Fruit fly (Drosophila melanogaster) whole organism, embryonic: ENCODE results near the gene mRRF2.

ENCODE experiments used
- CG10565 ChIP-seq: fragments of 200-800 bp; sonication (Bioruptor generic); optimal IDR thresholded peaks from 3 replicates; lab custom pipeline; 2016; ENCODE audit warnings: missing biosample characterization, mild to moderate bottlenecking, missing genetic modification characterization
- CG11085 ChIP-seq: fragments of 200-800 bp; sonication (Bioruptor generic); IDR thresholded peaks from 2 replicates; pipeline ENCODE4 v1.3.6; 2022; ENCODE audit warnings: missing biosample characterization, missing genetic modification characterization
- CG11504 ChIP-seq: fragments of 200-800 bp; sonication (Bioruptor generic); optimal IDR thresholded peaks from 3 replicates; lab custom pipeline; 2019; ENCODE audit warnings: missing biosample characterization, mild to moderate bottlenecking, missing genetic modification characterization, moderate library complexity
- CG13894 ChIP-seq: fragments of 200-800 bp; sonication (Bioruptor generic); optimal IDR thresholded peaks from 3 replicates; lab custom pipeline; 2018; ENCODE audit warnings: missing biosample characterization, mild to moderate bottlenecking, missing genetic modification characterization, moderate library complexity
- CG14667 ChIP-seq: fragments of 200-800 bp; sonication (Bioruptor generic); IDR thresholded peaks from 2 replicates; pipeline ENCODE4 v1.3.6; 2022; ENCODE audit warnings: missing biosample characterization, missing genetic modification characterization
- CG14860 ChIP-seq: fragments of 200-800 bp; sonication (Bioruptor generic); IDR thresholded peaks from 3 replicates; pipeline ENCODE4 v1.3.6; 2022; ENCODE audit warnings: missing biosample characterization, missing genetic modification characterization; ENCODE audit not compliant: partially characterized antibody
- CG17359 ChIP-seq: fragments of 200-800 bp; sonication (Bioruptor generic); optimal IDR thresholded peaks from 3 replicates; lab custom pipeline; 2018; ENCODE audit warnings: missing biosample characterization, mild to moderate bottlenecking, missing genetic modification characterization, moderate library complexity
- CG17385 ChIP-seq: fragments of 200-800 bp; sonication (Bioruptor generic); optimal IDR thresholded peaks from 3 replicates; lab custom pipeline; 2018; ENCODE audit warnings: missing biosample characterization, mild to moderate bottlenecking, missing genetic modification characterization
- CG17802 ChIP-seq: fragments of 200-800 bp; sonication (Bioruptor generic); optimal IDR thresholded peaks from 2 replicates; lab custom pipeline; 2018; ENCODE audit warnings: missing biosample characterization, mild to moderate bottlenecking, missing genetic modification characterization, moderate library complexity
- CG18476 ChIP-seq: fragments of 200-800 bp; sonication (Bioruptor generic); optimal IDR thresholded peaks from 2 replicates; lab custom pipeline; 2016; ENCODE audit warnings: missing biosample characterization, mild to moderate bottlenecking, missing genetic modification characterization
- CG2875 ChIP-seq: fragments of 200-800 bp; sonication (Bioruptor generic); optimal IDR thresholded peaks from 2 replicates; lab custom pipeline; 2017; ENCODE audit warnings: missing biosample characterization, mild to moderate bottlenecking, missing genetic modification characterization, missing genetic modification reagents
- CG30020 ChIP-seq: fragments of 200-800 bp; optimal IDR thresholded peaks from 2 replicates; lab custom pipeline; 2019; ENCODE audit warnings: missing biosample characterization, mild to moderate bottlenecking, missing genetic modification characterization, moderate library complexity
- CG3065 ChIP-seq: fragments of 200-800 bp; sonication (Bioruptor generic); optimal IDR thresholded peaks from 2 replicates; lab custom pipeline; 2016; ENCODE audit warnings: missing biosample characterization, missing genetic modification characterization
- CG31365 ChIP-seq: fragments of 200-800 bp; sonication (Bioruptor generic); optimal IDR thresholded peaks from 2 replicates; lab custom pipeline; 2018; ENCODE audit warnings: missing biosample characterization, mild to moderate bottlenecking, missing genetic modification characterization
- CG31441 ChIP-seq: fragments of 200-800 bp; sonication (Bioruptor generic); IDR thresholded peaks from 2 replicates; pipeline ENCODE4 v1.3.6; 2022; ENCODE audit warnings: missing biosample characterization, missing genetic modification characterization
- CG3163 ChIP-seq: fragments of 200-800 bp; sonication (Bioruptor generic); optimal IDR thresholded peaks from 3 replicates; lab custom pipeline; 2016; ENCODE audit warnings: missing biosample characterization, missing genetic modification characterization
- CG5953 ChIP-seq: fragments of 200-800 bp; sonication (Bioruptor generic); IDR thresholded peaks from 2 replicates; pipeline ENCODE4 v1.3.6; 2022; ENCODE audit warnings: missing biosample characterization, missing genetic modification characterization
- CHES-1-like ChIP-seq: fragments of 200-800 bp; sonication (Bioruptor generic); optimal IDR thresholded peaks from 2 replicates; lab custom pipeline; 2016; ENCODE audit warnings: missing biosample characterization, missing genetic modification characterization
- Dek ChIP-seq: fragments of 200-800 bp; sonication (Bioruptor generic); optimal IDR thresholded peaks from 3 replicates; lab custom pipeline; 2019; ENCODE audit warnings: missing biosample characterization, mild to moderate bottlenecking, missing genetic modification characterization, moderate library complexity
- E2f2 ChIP-seq: fragments of 200-800 bp; sonication (Bioruptor generic); IDR thresholded peaks from 2 replicates; pipeline ENCODE4 v1.3.6; 2022; ENCODE audit warnings: missing biosample characterization, missing genetic modification characterization
- Eip74EF ChIP-seq, 2 experiments: fragments of 200-800 bp in 1 of 2; fragments of >200 bp in 1 of 2; sonication (Bioruptor generic) in 1 of 2; optimal IDR thresholded peaks; 2 replicates each; lab custom pipeline; 2017 to 2019; ENCODE audit warnings: missing biosample characterization in 2 of 2, missing genetic modification characterization in 2 of 2, mild to moderate bottlenecking in 1 of 2, moderate library complexity in 1 of 2
- Kr ChIP-seq: fragments of 200-800 bp; sonication (Bioruptor generic); optimal IDR thresholded peaks from 2 replicates; lab custom pipeline; 2017; ENCODE audit warnings: missing biosample characterization, mild to moderate bottlenecking, missing genetic modification characterization
- Mad ChIP-seq: fragments of 200-800 bp; sonication (Bioruptor generic); optimal IDR thresholded peaks from 2 replicates; lab custom pipeline; 2016; ENCODE audit warnings: missing biosample characterization, missing genetic modification characterization
- PHDP ChIP-seq: fragments of 200-800 bp; sonication (Bioruptor generic); optimal IDR thresholded peaks from 3 replicates; lab custom pipeline; 2018; ENCODE audit warnings: missing biosample characterization, mild to moderate bottlenecking, missing genetic modification characterization, moderate library complexity
- Rfx ChIP-seq: fragments of 200-800 bp; sonication (Bioruptor generic); IDR thresholded peaks from 2 replicates; pipeline ENCODE4 v1.3.6; 2022; ENCODE audit warnings: missing biosample characterization, missing genetic modification characterization
- Stat92E ChIP-seq, 3 experiments: fragments of >200 bp in 2 of 3; fragments of 200-800 bp in 1 of 3; sonication (Bioruptor generic) in 1 of 3; optimal IDR thresholded peaks; 2 replicates each; lab custom pipeline; 2017 to 2019; ENCODE audit warnings: missing biosample characterization in 3 of 3, missing genetic modification characterization in 3 of 3, mild to moderate bottlenecking in 1 of 3, moderate library complexity in 1 of 3
- Xrp1 ChIP-seq: fragments of 200-800 bp; sonication (Bioruptor generic); IDR thresholded peaks from 2 replicates; pipeline ENCODE4 v1.3.6; 2022; ENCODE audit warnings: missing biosample characterization, missing genetic modification characterization
- bab2 ChIP-seq: fragments of 200-800 bp; sonication (Bioruptor generic); optimal IDR thresholded peaks from 2 replicates; lab custom pipeline; 2016; ENCODE audit warnings: missing biosample characterization, missing genetic modification characterization
- bcd ChIP-seq: fragments of 200-800 bp; sonication (Bioruptor generic); optimal IDR thresholded peaks from 2 replicates; lab custom pipeline; 2017; ENCODE audit warnings: missing biosample characterization, mild to moderate bottlenecking, missing genetic modification characterization
- cad ChIP-seq: fragments of >200 bp; optimal IDR thresholded peaks from 2 replicates; lab custom pipeline; 2017; ENCODE audit warnings: missing biosample characterization, missing genetic modification characterization
- chm ChIP-seq: fragments of 200-800 bp; sonication (Bioruptor generic); IDR thresholded peaks from 2 replicates; pipeline ENCODE4 v1.3.6; 2022; ENCODE audit warnings: missing biosample characterization, missing genetic modification characterization
- danr ChIP-seq: fragments of 200-800 bp; sonication (Bioruptor generic); IDR thresholded peaks from 2 replicates; pipeline ENCODE4 v1.3.6; 2022; ENCODE audit warnings: missing biosample characterization, missing genetic modification characterization
- gcm ChIP-seq: fragments of 200-800 bp; sonication (Bioruptor generic); optimal IDR thresholded peaks from 2 replicates; lab custom pipeline; 2019; ENCODE audit warnings: missing biosample characterization, mild to moderate bottlenecking, missing genetic modification characterization, moderate library complexity
- hbn ChIP-seq: fragments of 200-800 bp; sonication (Bioruptor generic); IDR thresholded peaks from 2 replicates; pipeline ENCODE4 v1.3.6; 2022; ENCODE audit warnings: missing biosample characterization, missing genetic modification characterization; ENCODE audit not compliant: partially characterized antibody
- kay ChIP-seq: fragments of 200-800 bp; sonication (Bioruptor generic); optimal IDR thresholded peaks from 2 replicates; lab custom pipeline; 2016; ENCODE audit warnings: missing biosample characterization, missing genetic modification characterization
- lmd ChIP-seq: fragments of 200-800 bp; sonication (Bioruptor generic); IDR thresholded peaks from 2 replicates; pipeline ENCODE4 v1.3.6; 2022; ENCODE audit warnings: missing biosample characterization, missing genetic modification characterization
- nau ChIP-seq: fragments of 200-800 bp; sonication (Bioruptor generic); optimal IDR thresholded peaks from 3 replicates; lab custom pipeline; 2017; ENCODE audit warnings: missing biosample characterization, mild to moderate bottlenecking, missing genetic modification characterization, missing genetic modification reagents
- nmo ChIP-seq: fragments of 200-800 bp; sonication (Bioruptor generic); optimal IDR thresholded peaks from 2 replicates; lab custom pipeline; 2018; ENCODE audit warnings: missing biosample characterization, mild to moderate bottlenecking, missing genetic modification characterization, moderate library complexity
- nom ChIP-seq: fragments of 200-800 bp; sonication (Bioruptor generic); optimal IDR thresholded peaks from 2 replicates; lab custom pipeline; 2017; ENCODE audit warnings: missing biosample characterization, missing genetic modification characterization, mild to moderate bottlenecking, moderate library complexity, missing genetic modification reagents
- org-1 ChIP-seq: fragments of 200-800 bp; sonication (Bioruptor generic); optimal IDR thresholded peaks from 2 replicates; lab custom pipeline; 2017; ENCODE audit warnings: missing biosample characterization, missing genetic modification characterization
- pb ChIP-seq: fragments of 200-800 bp; sonication (Bioruptor generic); optimal IDR thresholded peaks from 3 replicates; lab custom pipeline; 2016; ENCODE audit warnings: missing biosample characterization, missing genetic modification characterization
- pfk ChIP-seq: fragments of 200-800 bp; sonication (Bioruptor generic); optimal IDR thresholded peaks from 2 replicates; lab custom pipeline; 2018; ENCODE audit warnings: missing biosample characterization, mild to moderate bottlenecking, missing genetic modification characterization, moderate library complexity
- salm ChIP-seq: fragments of 200-800 bp; sonication (Bioruptor generic); optimal IDR thresholded peaks from 2 replicates; lab custom pipeline; 2018; ENCODE audit warnings: missing biosample characterization, mild to moderate bottlenecking, missing genetic modification characterization
- sd ChIP-seq: fragments of 200-800 bp; sonication (Bioruptor generic); optimal IDR thresholded peaks from 3 replicates; lab custom pipeline; 2018; ENCODE audit warnings: missing biosample characterization, mild to moderate bottlenecking, missing genetic modification characterization, moderate library complexity
- so ChIP-seq: fragments of 200-800 bp; sonication (Bioruptor generic); IDR thresholded peaks from 3 replicates; pipeline ENCODE4 v1.3.6; 2022; ENCODE audit warnings: missing biosample characterization, missing genetic modification characterization
- stwl ChIP-seq: fragments of 200-800 bp; sonication (Bioruptor generic); optimal IDR thresholded peaks from 3 replicates; lab custom pipeline; 2018; ENCODE audit warnings: missing biosample characterization, mild to moderate bottlenecking, missing genetic modification characterization, moderate library complexity
- twi ChIP-seq: fragments of 200-800 bp; optimal IDR thresholded peaks from 2 replicates; lab custom pipeline; 2019; ENCODE audit warnings: missing biosample characterization, mild to moderate bottlenecking, missing genetic modification characterization, moderate library complexity
- unc-4 ChIP-seq: fragments of 200-800 bp; sonication (Bioruptor generic); IDR thresholded peaks from 2 replicates; pipeline ENCODE4 v1.3.6; 2022; ENCODE audit warnings: missing biosample characterization, missing genetic modification characterization; ENCODE audit not compliant: partially characterized antibody
- usp ChIP-seq: fragments of >200 bp; optimal IDR thresholded peaks from 2 replicates; lab custom pipeline; 2017; ENCODE audit warnings: missing biosample characterization, missing genetic modification characterization
- yki ChIP-seq: fragments of >200 bp; optimal IDR thresholded peaks from 3 replicates; lab custom pipeline; 2018

Gene mRRF2

dm6 chr3R:22597344-22597954 lies 16.0 kb upstream of the mRRF2 start (continued):
- peak; percentile 11 for TF ChIP-seq Dek (tag; lab: Kevin White, UChicago)
- TF ChIP-seq CG11085 (GFP tag; lab: Robert Waterston, UW): no peak
- TF ChIP-seq nom (GFP tag; lab: Kevin White, UChicago): no peak
- no peak for TF ChIP-seq CG11504 (tag; lab: Kevin White, UChicago)
- no peak for TF ChIP-seq CG14860 (GFP tag; lab: Robert Waterston, UW)
- peak; percentile 53 for TF ChIP-seq org-1 (GFP tag; lab: Kevin White, UChicago)
- no peak for TF ChIP-seq nau
- TF ChIP-seq CG10565 (GFP tag; lab: Kevin White, UChicago): no peak
- no peak for TF ChIP-seq gcm (GFP tag; lab: Kevin White, UChicago)
- TF ChIP-seq kay (GFP tag; lab: Kevin White, UChicago): peak; percentile 3
- peak; percentile 79 for TF ChIP-seq nmo (GFP tag; lab: Kevin White, UChicago)
- TF ChIP-seq twi (tag; lab: Kevin White, UChicago): no peak
- peak; percentile 77 for TF ChIP-seq CG14667 (GFP tag; lab: Robert Waterston, UW)
- TF ChIP-seq Mad: no peak
- no peak for TF ChIP-seq unc-4 (GFP tag; lab: Robert Waterston, UW)
- no peak for TF ChIP-seq usp (GFP tag; lab: Kevin White, UChicago)
- TF ChIP-seq yki (lab: Kevin White, UChicago): no peak
- TF ChIP-seq CG2875: peak; percentile 65
- peak; percentile 82 for TF ChIP-seq lmd (GFP tag; lab: Robert Waterston, UW)
- peak; percentile 38; the same call in 1 of the 2 replicates for TF ChIP-seq E2f2 (GFP tag; lab: Robert Waterston, UW)
- no peak for TF ChIP-seq Eip74EF (GFP tag; optimal IDR thresholded peaks at IDR 0.05; lab: Kevin White, UChicago)
- TF ChIP-seq hbn (GFP tag; lab: Robert Waterston, UW): no peak
- no peak for TF ChIP-seq CG17359 (tag; lab: Kevin White, UChicago)
- TF ChIP-seq so: peak; percentile 75; the same call in 2 of the 3 replicates
- peak; percentile 87 for TF ChIP-seq CG5953 (GFP tag; lab: Robert Waterston, UW)
- TF ChIP-seq CG31365: peak; percentile 10
- no peak for TF ChIP-seq Stat92E (GFP tag; optimal IDR thresholded peaks at IDR 0.05; lab: Kevin White, UChicago)
- TF ChIP-seq stwl (tag; lab: Kevin White, UChicago): no peak
- no peak for TF ChIP-seq CG30020
- peak; percentile 88 for TF ChIP-seq Xrp1 (GFP tag; lab: Robert Waterston, UW)
- peak; percentile 62 for TF ChIP-seq CG17385 (GFP tag; lab: Kevin White, UChicago)
- peak; percentile 67 for TF ChIP-seq Rfx (GFP tag; lab: Robert Waterston, UW)
- TF ChIP-seq CHES-1-like (GFP tag; lab: Kevin White, UChicago): no peak
- TF ChIP-seq pfk (GFP tag; lab: Kevin White, UChicago): no peak
- no peak for TF ChIP-seq CG13894 (tag; lab: Kevin White, UChicago)
- TF ChIP-seq pb: peak; percentile 53
- TF ChIP-seq CG3163 (GFP tag; lab: Kevin White, UChicago): peak; percentile 15
- peak; percentile 34 for TF ChIP-seq CG17802 (tag; lab: Kevin White, UChicago)
- TF ChIP-seq danr (GFP tag; lab: Robert Waterston, UW): peak; percentile 59
- peak; percentile 26 for TF ChIP-seq CG18476 (GFP tag; lab: Kevin White, UChicago)
- peak; percentile 64 for TF ChIP-seq chm
- peak; percentile 11 for TF ChIP-seq sd (tag; lab: Kevin White, UChicago)
- peak; percentile 3 for TF ChIP-seq CG3065 (GFP tag; lab: Kevin White, UChicago)
- peak; percentile 69 for TF ChIP-seq salm (tag; lab: Kevin White, UChicago)
- TF ChIP-seq PHDP (tag; lab: Kevin White, UChicago): no peak
- TF ChIP-seq Kr (GFP tag; lab: Kevin White, UChicago): no peak
- TF ChIP-seq CG31441 (GFP tag; lab: Robert Waterston, UW): no peak
- TF ChIP-seq cad (GFP tag; lab: Kevin White, UChicago): no peak
- no peak for TF ChIP-seq bcd (GFP tag; lab: Kevin White, UChicago)
- TF ChIP-seq bab2 (GFP tag; lab: Kevin White, UChicago): peak; percentile 64
